Worm (Caenorhabditis elegans) whole organism, L1 larva: ENCODE measurements around the gene B0546.4.

Experiments used
- aly-2 ChIP-seq: fragments of 150-350 bp; optimal IDR thresholded peaks from 2 replicates; lab custom pipeline; 2014; ENCODE audit warnings: missing biosample characterization, missing genetic modification characterization
- ama-1 ChIP-seq: fragments of 150-350 bp; optimal IDR thresholded peaks from 2 replicates; lab custom pipeline; 2014
- dpl-1 ChIP-seq, 3 experiments: fragments of 150-350 bp in 2 of 3; sonication (generic microtip) in 1 of 3; optimal IDR thresholded peaks; 2 replicates each; lab custom pipeline; 2014 to 2017; ENCODE audit warnings: missing biosample characterization in 3 of 3, missing genetic modification characterization in 3 of 3, missing genetic modification reagents in 3 of 3
- dsc-1 ChIP-seq: sonication (generic microtip); optimal IDR thresholded peaks from 2 replicates; lab custom pipeline; 2016; ENCODE audit warnings: mild to moderate bottlenecking, missing genetic modification characterization, missing compliant biosample characterization
- efl-1 ChIP-seq, 4 experiments: fragments of 150-350 bp; optimal IDR thresholded peaks in 3 of 4; peaks in 1 of 4; 1 replicate in 1 of 4; 2 replicates in 3 of 4; lab custom pipeline; 2014; ENCODE audit warnings: missing biosample characterization in 2 of 4, missing genetic modification characterization in 2 of 4, missing genetic modification reagents in 2 of 4
- elt-2 ChIP-seq: sonication (generic microtip); optimal IDR thresholded peaks from 2 replicates; lab custom pipeline; 2016; ENCODE audit warnings: missing genetic modification characterization, mild to moderate bottlenecking, inconsistent platforms, missing compliant biosample characterization, missing genetic modification reagents
- fkh-8 ChIP-seq: sonication (generic microtip); optimal IDR thresholded peaks from 2 replicates; lab custom pipeline; 2016; ENCODE audit warnings: mild to moderate bottlenecking, missing genetic modification characterization, missing compliant biosample characterization
- lin-35 ChIP-seq, 2 experiments: fragments of 150-350 bp; optimal IDR thresholded peaks; 2 replicates each; lab custom pipeline; 2014; ENCODE audit warnings: missing biosample characterization in 2 of 2, missing genetic modification characterization in 2 of 2, missing genetic modification reagents in 2 of 2
- lsy-2 ChIP-seq, 2 experiments: fragments of 150-350 bp; optimal IDR thresholded peaks; 2 replicates each; lab custom pipeline; 2014; ENCODE audit warnings: missing biosample characterization in 2 of 2, missing genetic modification characterization in 2 of 2
- mdl-1 ChIP-seq, 2 experiments: fragments of 150-350 bp; optimal IDR thresholded peaks; 2 replicates each; lab custom pipeline; 2014 to 2017; ENCODE audit warnings: missing biosample characterization in 2 of 2, missing genetic modification characterization in 2 of 2, inconsistent platforms in 1 of 2
- nhr-19 ChIP-seq: fragments of 200-800 bp; sonication (Bioruptor generic); conservative IDR thresholded peaks from 2 replicates; pipeline ENCODE4 v1.3.6; 2022; ENCODE audit warnings: missing genetic modification characterization, missing compliant biosample characterization
- nhr-47 ChIP-seq: sonication (generic microtip); optimal IDR thresholded peaks from 2 replicates; lab custom pipeline; 2016; ENCODE audit warnings: mild to moderate bottlenecking, missing genetic modification characterization, moderate library complexity, missing compliant biosample characterization
- nhr-71 ChIP-seq: sonication (generic microtip); optimal IDR thresholded peaks from 2 replicates; lab custom pipeline; 2016; ENCODE audit warnings: mild to moderate bottlenecking, missing genetic modification characterization, moderate library complexity, missing compliant biosample characterization
- nhr-77 ChIP-seq: fragments of 150-350 bp; optimal IDR thresholded peaks from 2 replicates; lab custom pipeline; 2014; ENCODE audit warnings: missing biosample characterization, missing genetic modification characterization
- nhr-85 ChIP-seq: sonication (generic microtip); peaks from one replicate; lab custom pipeline; 2016; ENCODE audit warnings: missing genetic modification characterization, inconsistent platforms, missing compliant biosample characterization
- snu-23 ChIP-seq: sonication (generic microtip); optimal IDR thresholded peaks from 2 replicates; lab custom pipeline; 2016; ENCODE audit warnings: missing genetic modification characterization, missing compliant biosample characterization
- swsn-7 ChIP-seq: sonication (generic microtip); optimal IDR thresholded peaks from 2 replicates; lab custom pipeline; 2016; ENCODE audit warnings: missing genetic modification characterization, missing compliant biosample characterization
- tbx-2 ChIP-seq: sonication (generic microtip); optimal IDR thresholded peaks from 2 replicates; lab custom pipeline; 2016; ENCODE audit warnings: missing genetic modification characterization, missing compliant biosample characterization
- zag-1 ChIP-seq: fragments of 150-350 bp; optimal IDR thresholded peaks from 2 replicates; lab custom pipeline; 2014; ENCODE audit warnings: missing biosample characterization, missing genetic modification characterization
- ztf-4 ChIP-seq: fragments of 150-350 bp; optimal IDR thresholded peaks from 2 replicates; lab custom pipeline; 2014; ENCODE audit warnings: missing biosample characterization, missing genetic modification characterization

B0546.4 gene

DNA sequence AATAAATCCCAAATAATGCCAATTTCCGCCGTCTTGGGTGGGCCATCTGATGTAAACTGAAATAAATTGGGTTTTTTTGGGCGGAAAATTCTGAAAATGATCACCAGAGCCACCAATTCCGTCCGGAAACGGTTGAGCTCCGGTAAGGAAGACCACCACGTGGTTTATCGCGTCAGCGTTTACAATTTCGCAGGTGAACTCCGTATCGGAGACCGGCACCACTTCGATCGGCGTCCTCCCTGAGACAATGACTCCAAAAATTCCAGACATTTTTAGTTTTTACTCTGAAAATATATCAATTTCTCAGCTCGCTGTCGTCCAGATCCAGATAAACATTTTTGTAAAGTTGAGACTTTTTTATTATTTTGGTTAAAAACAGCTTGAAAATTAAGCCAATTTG, 47.4 kb downstream of the B0546.4 start, which contains the start of gene F42A6.6:
F42A6.6 (minus strand) TSS at position 289 of the 400 bp plus-strand sequence.
- peak; percentile 5 for TF ChIP-seq tbx-2 (tag; lab: Kevin White, UChicago)
- TF ChIP-seq mdl-1 (tag; optimal IDR thresholded peaks at IDR 0.05; lab: Kevin White, UChicago): no peak
- TF ChIP-seq nhr-19: 0 out of 2 replicates have a peak, but pooled peaks have one; percentile 13
- peak; percentile 64 for TF ChIP-seq nhr-85
- TF ChIP-seq dpl-1 (GFP tag; optimal IDR thresholded peaks at IDR 0.05; lab: Kevin White, UChicago): no peak
- TF ChIP-seq lsy-2 (tag; optimal IDR thresholded peaks at IDR 0.05; lab: Kevin White, UChicago): peak in 1 of 2 experiments; percentile 13
- peak; percentile 6 for TF ChIP-seq elt-2 (tag; lab: Kevin White, UChicago)
- TF ChIP-seq zag-1 (tag; lab: Kevin White, UChicago): no peak
- TF ChIP-seq nhr-71 (tag; lab: Kevin White, UChicago): peak; percentile 40
- peak in 1 of 2 experiments; percentile 29 for TF ChIP-seq lin-35 (GFP tag; optimal IDR thresholded peaks at IDR 0.05; lab: Kevin White, UChicago)
- peak; percentile 8 for TF ChIP-seq ztf-4 (tag; lab: Kevin White, UChicago)
- peak; percentile 8 to 35 for TF ChIP-seq efl-1 (optimal IDR thresholded peaks at IDR 0.05; lab: Kevin White, UChicago)
- peak in 1 of 2 experiments; percentile 71 for TF ChIP-seq efl-1 (GFP tag; optimal IDR thresholded peaks at IDR 0.05 in 1 of 2; lab: Kevin White, UChicago)
- no peak for TF ChIP-seq dsc-1 (tag; lab: Kevin White, UChicago)
- TF ChIP-seq snu-23: peak; percentile 18
- TF ChIP-seq fkh-8: no peak
- TF ChIP-seq ama-1 (lab: Kevin White, UChicago): peak; percentile 88
- peak; percentile 47 for TF ChIP-seq aly-2 (tag; lab: Kevin White, UChicago)
- peak; percentile 22 for TF ChIP-seq nhr-47
- TF ChIP-seq nhr-77 (tag; lab: Kevin White, UChicago): no peak
- peak; percentile 6 for TF ChIP-seq swsn-7 (tag; lab: Kevin White, UChicago)
